Worm (Caenorhabditis elegans) whole organism, dauer: Measurements from ENCODE around the gene vps-41.

Experiments
- unc-62 ChIP-seq: sonication (generic microtip); optimal IDR thresholded peaks from 2 replicates; lab custom pipeline; 2017; ENCODE audit warnings: missing biosample characterization, missing genetic modification reagents, missing genetic modification characterization

Gene vps-41

DNA sequence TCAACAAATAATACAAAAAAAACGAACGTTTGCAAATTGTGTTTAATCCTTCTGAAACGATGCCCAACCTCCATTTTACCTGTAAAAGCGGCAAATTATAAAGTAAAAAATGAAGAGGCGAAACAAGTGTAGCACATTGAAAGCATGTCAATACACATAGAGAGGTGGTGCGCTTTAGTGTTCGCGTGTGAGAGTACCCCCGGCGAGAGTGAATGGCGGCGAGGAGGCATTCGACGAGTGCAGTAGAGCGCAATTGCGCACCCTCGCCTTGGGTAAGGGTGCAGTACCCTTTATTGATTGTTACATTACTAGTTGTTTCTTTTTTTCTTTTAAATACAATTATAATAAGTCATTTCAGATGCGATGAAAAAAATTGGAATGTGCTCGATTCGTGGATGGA lies 8.4 kb upstream of the vps-41 start, which contains the start of gene hst-6:
hst-6 (plus strand) TSS at position 353 of the 400 bp plus-strand sequence.
- TF ChIP-seq unc-62 (GFP tag; lab: Kevin White, UChicago) = no peak

DNA sequence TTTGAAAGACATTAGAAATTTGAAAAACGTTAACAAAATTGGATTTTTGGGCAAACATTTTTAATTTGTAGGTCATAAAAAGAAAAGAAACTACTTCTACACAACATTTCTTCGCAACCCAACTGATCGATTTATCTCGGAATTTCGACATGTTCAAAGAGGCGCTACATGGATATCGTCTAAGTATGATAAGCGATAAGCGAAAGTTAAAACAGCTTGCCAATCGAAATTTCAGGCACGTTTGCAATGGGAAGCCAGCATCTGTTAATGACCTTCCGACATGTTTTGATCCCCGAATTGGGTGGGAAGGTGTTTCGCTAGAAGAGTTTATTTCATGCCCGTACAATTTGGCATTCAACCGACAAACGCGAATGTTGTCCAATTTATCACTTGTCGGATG lies 6.9 kb upstream of the vps-41 start:
- TF ChIP-seq unc-62 (GFP tag; lab: Kevin White, UChicago) = no peak

DNA sequence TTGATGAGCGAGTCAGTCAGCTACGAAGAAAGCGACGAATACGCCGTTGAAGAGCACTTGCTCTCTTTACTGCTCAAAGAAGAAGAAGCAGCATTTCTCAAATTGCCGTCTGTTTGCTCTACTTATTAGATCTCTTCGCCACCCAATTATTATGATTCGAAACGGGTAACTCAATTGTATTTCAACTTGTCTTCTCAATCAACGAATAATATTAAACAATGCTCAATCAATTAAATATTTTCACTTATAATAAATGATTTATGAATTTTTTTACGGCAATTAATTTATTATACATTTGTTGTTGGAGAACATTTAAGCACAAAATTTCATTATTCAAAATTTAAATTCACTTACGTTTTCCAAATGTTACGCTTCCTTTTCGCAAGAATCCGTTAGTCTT lies 5.4 kb upstream of the vps-41 start:
- no peak for TF ChIP-seq unc-62 (GFP tag; lab: Kevin White, UChicago)

DNA sequence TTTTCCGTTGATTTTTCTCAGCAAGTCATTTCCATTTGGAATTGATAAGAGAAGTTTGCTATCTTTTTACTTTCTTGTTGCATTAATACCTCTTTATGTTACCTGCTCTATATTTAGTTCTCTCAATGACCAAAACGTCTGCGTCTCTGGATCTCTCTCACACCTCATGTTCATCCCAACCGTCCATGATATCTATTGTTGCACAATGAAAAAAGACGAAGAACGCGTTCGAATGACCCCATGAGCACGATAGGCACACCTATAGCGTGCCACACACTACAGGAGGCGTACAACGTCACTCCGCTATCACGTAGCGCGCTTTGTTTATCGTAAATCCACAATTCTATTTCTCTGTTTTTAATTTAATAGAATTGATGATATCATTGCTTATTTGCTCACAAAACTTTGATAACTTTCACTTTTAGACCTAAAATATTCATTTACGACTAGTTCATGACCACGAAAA lies 4.4 kb upstream of the vps-41 start, which contains the start of gene Y34B4A.2:
Y34B4A.2 (plus strand) TSS at position 328 of the 466 bp plus-strand sequence.
- TF ChIP-seq unc-62 (GFP tag; lab: Kevin White, UChicago) = no peak

DNA sequence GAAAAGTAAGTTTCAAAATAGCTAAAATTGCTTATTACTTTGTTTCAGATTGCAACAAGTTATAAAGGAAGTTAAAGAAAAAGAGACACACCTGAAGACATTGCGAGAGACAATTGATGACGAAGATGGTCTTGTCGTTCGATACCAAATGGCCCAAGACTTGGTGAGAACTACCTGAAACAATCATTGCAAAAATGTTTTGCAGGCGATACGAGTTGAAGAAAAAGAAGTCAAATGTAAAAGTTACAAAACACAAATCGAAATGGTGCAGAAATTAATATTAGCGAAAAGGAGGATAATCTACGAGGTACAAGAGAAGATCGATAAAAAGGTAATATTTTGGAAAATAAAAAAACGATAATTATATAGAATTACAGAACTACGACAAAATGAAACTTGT lies 4.0 kb upstream of the vps-41 start, which contains the start of gene rga-8:
rga-8 (minus strand) TSS at position 101 of the 400 bp plus-strand sequence.
- TF ChIP-seq unc-62 (GFP tag; lab: Kevin White, UChicago) = no peak

DNA sequence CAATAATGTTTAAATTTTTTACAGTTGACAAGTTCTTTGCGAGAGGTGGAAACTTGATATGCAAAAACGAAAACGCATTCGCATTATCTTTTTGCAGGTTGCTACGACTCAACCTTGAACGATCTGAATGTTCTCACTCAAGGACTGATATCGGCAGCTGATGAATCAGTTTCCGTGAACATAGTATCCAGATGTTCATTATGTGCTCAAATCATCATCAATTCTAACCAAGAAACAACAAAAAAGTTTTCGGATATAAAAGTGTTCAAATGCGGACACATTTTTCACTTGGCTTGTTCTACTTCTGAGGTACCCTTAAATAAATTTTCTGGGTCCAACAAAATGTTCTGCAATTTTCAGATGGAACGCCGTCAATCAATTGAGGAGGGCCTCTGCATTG lies 5.5 kb downstream of the vps-41 start:
- TF ChIP-seq unc-62 (GFP tag; lab: Kevin White, UChicago) = no peak

DNA sequence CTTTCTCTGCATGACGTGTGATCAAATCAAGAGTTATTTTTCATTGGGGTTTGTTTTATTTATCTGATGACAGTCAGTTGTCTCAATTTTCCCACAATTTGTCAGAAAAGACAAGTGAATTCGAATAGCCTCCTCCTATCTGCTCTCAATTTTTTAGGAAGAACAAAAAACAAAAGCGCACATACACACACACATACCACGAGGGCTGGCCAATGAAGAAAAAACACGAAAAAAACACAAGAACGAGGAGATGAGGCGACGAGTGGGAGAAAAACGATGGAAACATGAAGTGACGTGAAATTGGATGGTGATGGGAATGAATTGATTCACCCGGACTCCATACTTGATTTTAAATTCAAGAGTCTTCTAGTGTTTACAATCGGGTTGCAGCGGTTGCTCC lies 10.2 kb downstream of the vps-41 start:
- no peak for TF ChIP-seq unc-62 (GFP tag; lab: Kevin White, UChicago)

DNA sequence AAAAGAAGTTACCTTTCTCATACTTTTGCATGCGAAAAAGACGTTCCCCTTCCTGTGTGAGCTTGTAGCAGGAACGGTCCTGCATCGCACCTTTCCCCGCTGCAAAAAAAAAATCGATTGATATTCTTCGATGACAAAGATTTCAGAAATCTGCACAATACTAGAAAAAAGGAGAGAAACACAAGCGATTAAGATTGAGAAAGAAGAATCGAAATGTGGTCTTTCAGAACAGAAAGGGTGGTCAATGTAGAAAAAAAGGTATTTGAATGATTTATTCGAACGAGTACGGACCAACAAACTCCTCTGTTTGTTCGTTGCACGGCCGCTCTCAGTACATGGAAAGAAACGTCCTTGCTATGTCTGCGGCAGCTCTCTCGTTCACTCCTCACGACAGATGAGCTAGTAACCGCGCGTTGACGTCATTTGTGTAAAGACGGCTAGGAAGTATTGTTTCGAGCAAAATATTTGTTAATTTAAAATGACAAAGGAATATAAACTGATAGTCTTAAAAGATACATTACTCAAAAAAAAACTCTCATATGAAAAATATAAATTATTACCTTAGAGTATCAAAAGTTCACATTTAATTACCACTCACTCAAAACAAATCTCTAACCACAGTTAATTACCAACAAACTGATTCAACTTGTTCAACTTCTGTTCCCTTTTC lies 14.4 kb downstream of the vps-41 start, which contains the start of gene ift-81:
ift-81 (plus strand) TSS at position 620 of the 670 bp plus-strand sequence.
- TF ChIP-seq unc-62 (GFP tag; lab: Kevin White, UChicago) = no peak

DNA sequence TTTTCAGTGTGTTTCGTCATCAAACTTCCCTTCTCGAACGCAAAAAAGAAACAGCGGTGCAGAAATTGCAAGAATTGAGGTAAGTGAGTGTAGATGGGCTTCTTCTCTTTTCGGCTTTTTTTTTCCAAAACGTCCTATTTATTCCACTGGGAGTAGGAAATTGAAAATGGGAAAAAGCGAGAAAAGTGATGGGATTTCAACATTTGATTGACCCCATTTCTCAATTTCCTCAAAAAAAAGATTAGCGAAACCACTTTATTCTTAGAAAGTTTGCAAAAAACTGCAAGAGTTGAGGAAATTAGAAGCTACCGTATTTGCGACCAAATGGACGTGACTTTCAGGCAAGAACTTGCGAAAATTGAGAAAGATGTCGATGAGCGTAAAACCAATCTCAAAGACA lies 19.9 kb downstream of the vps-41 start, which contains the start of gene ags-3:
ags-3 (minus strand) TSS at position 101 of the 400 bp plus-strand sequence.
- no peak for TF ChIP-seq unc-62 (GFP tag; lab: Kevin White, UChicago)

DNA sequence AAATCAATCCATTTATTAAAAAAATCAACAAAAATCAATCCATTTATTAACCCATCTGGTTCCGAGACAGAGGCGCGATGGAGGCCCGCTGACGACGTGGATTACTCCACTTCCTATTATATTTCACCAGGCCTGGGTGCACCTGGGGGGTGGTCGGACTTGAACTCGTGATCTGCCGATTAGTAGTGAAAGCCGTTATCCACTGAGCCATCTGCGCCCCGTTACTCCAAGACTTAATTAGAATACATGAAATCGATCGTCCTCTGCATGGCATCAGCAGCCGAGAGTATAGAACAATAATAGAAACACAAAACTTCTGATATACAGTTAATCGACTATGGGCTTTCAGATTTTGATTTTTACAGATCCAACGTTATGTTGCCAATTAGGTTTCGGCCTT lies 26.0 kb downstream of the vps-41 start:
- TF ChIP-seq unc-62 (GFP tag; lab: Kevin White, UChicago) = no peak

DNA sequence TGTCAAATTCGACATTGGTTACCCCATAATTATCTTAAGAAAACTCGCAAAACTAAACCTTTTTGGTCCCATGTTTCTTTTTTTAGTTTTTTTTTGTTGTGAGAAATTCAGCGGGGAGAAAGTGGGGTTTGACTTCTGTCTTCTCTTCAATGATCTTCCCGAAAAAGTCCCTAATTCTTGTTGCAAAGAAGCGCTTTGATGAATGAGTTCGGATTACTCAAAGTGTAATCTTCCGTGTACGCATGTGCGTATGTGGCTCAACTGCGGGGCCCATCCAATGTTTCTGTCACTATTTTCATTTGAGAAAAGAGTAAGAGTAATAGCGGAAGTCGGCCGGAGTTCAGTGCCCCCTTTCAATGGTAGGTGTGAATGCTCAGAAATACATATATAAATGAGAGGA lies 27.5 kb downstream of the vps-41 start:
- no peak for TF ChIP-seq unc-62 (GFP tag; lab: Kevin White, UChicago)

DNA sequence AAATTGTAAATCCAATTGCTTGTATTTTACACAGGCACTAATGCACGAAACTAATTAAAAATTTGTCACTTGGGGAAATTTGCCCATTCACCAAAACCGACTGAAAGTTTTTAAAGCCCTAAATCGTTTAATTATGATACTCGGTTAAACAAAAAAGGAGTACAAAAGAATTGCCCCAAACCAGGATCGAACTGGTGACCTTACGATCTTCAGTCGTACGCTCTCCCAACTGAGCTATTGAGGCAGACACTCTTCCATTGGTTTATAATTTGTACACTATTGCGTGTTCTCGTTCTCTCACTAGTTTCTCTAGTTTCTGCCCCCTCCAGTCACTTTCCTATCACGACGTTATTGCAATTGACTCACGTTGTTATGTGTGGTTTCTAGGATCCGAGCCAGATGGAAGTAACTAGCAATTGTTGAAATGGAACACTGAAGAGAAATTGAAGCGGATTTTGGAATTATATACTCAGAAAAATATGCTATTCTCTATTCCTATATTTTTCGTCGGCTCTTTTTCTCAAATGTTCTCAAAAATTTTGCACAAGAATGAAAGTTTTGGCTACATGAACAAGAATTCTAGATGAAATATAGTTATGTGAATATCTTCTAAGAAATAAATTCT lies 35.7 kb downstream of the vps-41 start:
- no peak for TF ChIP-seq unc-62 (GFP tag; lab: Kevin White, UChicago)

DNA sequence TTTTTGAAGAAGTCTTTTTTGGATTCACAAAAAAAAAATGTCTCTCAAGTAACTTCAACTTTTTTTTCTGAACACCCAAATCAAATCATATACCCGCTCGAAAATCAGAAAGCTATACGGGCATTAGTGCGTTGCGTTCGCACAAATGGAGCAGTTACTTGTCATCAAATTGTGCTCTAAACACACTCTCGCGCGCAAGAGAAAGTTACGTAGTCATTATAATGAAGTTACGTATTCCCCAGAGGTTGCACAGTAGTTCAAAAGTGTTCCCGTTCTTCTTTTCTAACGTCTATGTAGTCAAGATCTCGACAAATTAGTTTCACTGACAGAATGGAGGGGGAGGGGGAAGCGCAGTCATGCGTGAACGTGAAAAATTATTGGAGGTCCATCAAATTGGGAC lies 37.9 kb downstream of the vps-41 start:
- TF ChIP-seq unc-62 (GFP tag; lab: Kevin White, UChicago) = no peak

DNA sequence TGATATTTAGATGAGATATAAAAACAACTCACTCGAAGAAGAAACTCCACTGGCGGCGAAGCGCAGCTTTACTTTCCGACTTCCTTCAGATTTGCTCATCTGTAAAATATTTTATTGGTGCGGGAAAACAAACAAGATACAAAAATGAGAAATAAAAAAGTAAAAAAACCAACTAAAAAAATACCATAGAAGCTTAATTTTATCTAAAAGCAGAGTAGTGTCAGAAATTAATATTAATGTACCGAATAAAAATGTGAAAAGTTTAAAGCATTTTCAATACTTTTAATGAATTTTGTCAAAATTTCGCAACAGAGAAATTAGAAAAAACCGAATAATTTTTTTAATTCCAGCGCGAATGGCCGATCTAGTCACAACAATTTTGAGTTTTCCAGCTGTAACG lies 39.7 kb downstream of the vps-41 start, which contains the start of gene sto-2:
sto-2 (minus strand) TSS at position 101 of the 400 bp plus-strand sequence.
- TF ChIP-seq unc-62 (GFP tag; lab: Kevin White, UChicago) = no peak

DNA sequence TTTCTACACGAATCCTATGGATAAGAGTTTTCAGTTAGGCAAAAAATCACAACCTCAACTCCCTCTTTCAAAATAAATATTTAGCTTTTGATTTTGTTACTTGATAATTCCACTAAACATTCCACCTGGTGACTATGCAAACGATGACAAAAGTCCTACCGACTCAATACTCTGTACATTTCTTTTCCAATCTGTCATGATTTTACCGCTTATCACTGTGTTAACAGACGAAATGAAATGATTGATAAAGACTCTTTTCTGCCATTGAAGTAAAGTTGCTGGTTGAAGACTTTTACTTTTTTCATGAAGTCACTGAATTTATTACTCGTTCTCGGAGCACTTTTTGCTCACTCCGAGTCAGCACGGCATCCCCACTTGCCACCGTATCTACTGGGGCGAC lies 45.6 kb downstream of the vps-41 start, which contains the start of gene C26B9.5:
C26B9.5 (plus strand) TSS at position 244 of the 400 bp plus-strand sequence.
- TF ChIP-seq unc-62 (GFP tag; lab: Kevin White, UChicago) = no peak

DNA sequence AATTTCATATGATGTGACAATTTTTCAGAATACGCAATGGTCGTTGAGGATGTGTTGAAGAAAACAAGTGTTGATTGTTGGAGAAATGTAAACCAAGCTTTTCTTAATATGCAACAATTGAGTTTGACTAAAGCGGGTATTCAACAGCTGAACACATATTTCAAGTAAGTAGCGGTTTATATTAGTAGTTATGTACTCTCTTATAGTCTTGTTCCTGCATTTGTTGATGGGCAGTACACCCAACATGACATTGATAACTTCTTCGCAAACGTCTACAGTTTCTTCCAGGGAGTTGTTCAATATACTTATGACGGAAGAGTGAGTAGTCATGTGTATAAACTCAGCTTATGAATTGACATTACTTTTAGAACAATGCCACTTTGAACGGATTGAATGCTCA lies 47.1 kb downstream of the vps-41 start:
- no peak for TF ChIP-seq unc-62 (GFP tag; lab: Kevin White, UChicago)
